Fruit fly (Drosophila melanogaster) whole organism, embryonic: ENCODE data around the gene CG4594.

Experiments
- BtbVII ChIP-seq: fragments of 200-800 bp; sonication (Bioruptor generic); optimal IDR thresholded peaks from 3 replicates; lab custom pipeline; 2017; ENCODE audit warnings: missing biosample characterization, mild to moderate bottlenecking, missing genetic modification characterization
- CG10565 ChIP-seq: fragments of 200-800 bp; sonication (Bioruptor generic); optimal IDR thresholded peaks from 3 replicates; lab custom pipeline; 2016; ENCODE audit warnings: missing biosample characterization, mild to moderate bottlenecking, missing genetic modification characterization
- CG12104 ChIP-seq: fragments of 200-800 bp; sonication (Bioruptor generic); optimal IDR thresholded peaks from 3 replicates; lab custom pipeline; 2016; ENCODE audit warnings: missing biosample characterization, missing genetic modification characterization
- CG12769 ChIP-seq: fragments of 200-800 bp; sonication (Bioruptor generic); optimal IDR thresholded peaks from 2 replicates; lab custom pipeline; 2019; ENCODE audit warnings: missing biosample characterization, mild to moderate bottlenecking, missing genetic modification characterization, moderate library complexity
- CG14667 ChIP-seq: fragments of 200-800 bp; sonication (Bioruptor generic); IDR thresholded peaks from 2 replicates; pipeline ENCODE4 v1.3.6; 2022; ENCODE audit warnings: missing biosample characterization, missing genetic modification characterization
- CG14710 ChIP-seq: fragments of 200-800 bp; sonication (Bioruptor generic); optimal IDR thresholded peaks from 3 replicates; lab custom pipeline; 2019; ENCODE audit warnings: missing biosample characterization, mild to moderate bottlenecking, missing genetic modification characterization, moderate library complexity
- CG15601 ChIP-seq: fragments of 200-800 bp; sonication (Bioruptor generic); optimal IDR thresholded peaks from 3 replicates; lab custom pipeline; 2019; ENCODE audit warnings: missing biosample characterization, mild to moderate bottlenecking, missing genetic modification characterization, moderate library complexity
- CG1647 ChIP-seq: fragments of 200-800 bp; sonication (Bioruptor generic); optimal IDR thresholded peaks from 3 replicates; lab custom pipeline; 2016; ENCODE audit warnings: missing biosample characterization, missing genetic modification characterization
- CG18262 ChIP-seq: fragments of 200-800 bp; optimal IDR thresholded peaks from 3 replicates; lab custom pipeline; 2019; ENCODE audit warnings: missing biosample characterization, mild to moderate bottlenecking, missing genetic modification characterization, moderate library complexity
- CG18599 ChIP-seq: fragments of 200-800 bp; sonication (Bioruptor generic); optimal IDR thresholded peaks from 3 replicates; lab custom pipeline; 2017; ENCODE audit warnings: missing biosample characterization, missing genetic modification characterization, mild to moderate bottlenecking, moderate library complexity, missing genetic modification reagents
- CG34224 ChIP-seq: fragments of 200-800 bp; sonication (Bioruptor generic); IDR thresholded peaks from 3 replicates; pipeline ENCODE4 v1.3.6; 2022; ENCODE audit warnings: missing biosample characterization, missing genetic modification characterization; ENCODE audit not compliant: partially characterized antibody
- CG5953 ChIP-seq: fragments of 200-800 bp; sonication (Bioruptor generic); IDR thresholded peaks from 2 replicates; pipeline ENCODE4 v1.3.6; 2022; ENCODE audit warnings: missing biosample characterization, missing genetic modification characterization
- CG6791 ChIP-seq: fragments of 200-800 bp; sonication (Bioruptor generic); IDR thresholded peaks from 3 replicates; pipeline ENCODE4 v1.3.6; 2022; ENCODE audit warnings: missing biosample characterization, missing genetic modification characterization; ENCODE audit not compliant: partially characterized antibody
- D19A ChIP-seq: fragments of 200-800 bp; optimal IDR thresholded peaks from 3 replicates; lab custom pipeline; 2019; ENCODE audit warnings: missing biosample characterization, mild to moderate bottlenecking, missing genetic modification characterization, moderate library complexity
- D19B ChIP-seq: fragments of 200-800 bp; sonication (Bioruptor generic); optimal IDR thresholded peaks from 2 replicates; lab custom pipeline; 2017; ENCODE audit warnings: missing biosample characterization, mild to moderate bottlenecking, missing genetic modification characterization
- Dref ChIP-seq: fragments of 200-800 bp; sonication (Bioruptor generic); IDR thresholded peaks from 2 replicates; pipeline ENCODE4 v1.3.6; 2022; ENCODE audit warnings: missing biosample characterization, missing genetic modification characterization
- Ets65A ChIP-seq: fragments of 200-800 bp; sonication (Bioruptor generic); peaks from one replicate; lab custom pipeline; 2016; ENCODE audit warnings: missing biosample characterization, missing genetic modification characterization
- Fer2 ChIP-seq: fragments of 200-800 bp; sonication (Bioruptor generic); optimal IDR thresholded peaks from 2 replicates; lab custom pipeline; 2018; ENCODE audit warnings: missing biosample characterization, mild to moderate bottlenecking, missing genetic modification characterization, moderate library complexity
- Jarid2 ChIP-seq: fragments of 200-800 bp; sonication (Bioruptor generic); optimal IDR thresholded peaks from 3 replicates; lab custom pipeline; 2017; ENCODE audit warnings: mild to moderate bottlenecking, missing biosample characterization, missing genetic modification reagents, missing genetic modification characterization
- Med ChIP-seq: fragments of 200-800 bp; sonication (Bioruptor generic); peaks from one replicate; lab custom pipeline; 2016; ENCODE audit warnings: missing biosample characterization, missing genetic modification characterization, mild to moderate bottlenecking, inconsistent platforms, moderate library complexity
- NC2β ChIP-seq: fragments of 200-800 bp; sonication (Bioruptor generic); optimal IDR thresholded peaks from 2 replicates; lab custom pipeline; 2016; ENCODE audit warnings: missing biosample characterization, missing genetic modification characterization
- Nf-YC ChIP-seq: fragments of 200-800 bp; optimal IDR thresholded peaks from 3 replicates; lab custom pipeline; 2019; ENCODE audit warnings: missing biosample characterization, mild to moderate bottlenecking, missing genetic modification characterization, moderate library complexity
- Oaz ChIP-seq: fragments of 200-800 bp; sonication (Bioruptor generic); IDR thresholded peaks from 2 replicates; pipeline ENCODE4 v1.3.6; 2022; ENCODE audit warnings: missing biosample characterization, missing genetic modification characterization
- PHDP ChIP-seq: fragments of 200-800 bp; sonication (Bioruptor generic); optimal IDR thresholded peaks from 3 replicates; lab custom pipeline; 2018; ENCODE audit warnings: missing biosample characterization, mild to moderate bottlenecking, missing genetic modification characterization, moderate library complexity
- Sox100B ChIP-seq: fragments of 200-800 bp; sonication (Bioruptor generic); optimal IDR thresholded peaks from 3 replicates; lab custom pipeline; 2018; ENCODE audit warnings: missing biosample characterization, mild to moderate bottlenecking, missing genetic modification characterization
- Sry-δ ChIP-seq: fragments of 200-800 bp; sonication (Bioruptor generic); optimal IDR thresholded peaks from 2 replicates; lab custom pipeline; 2016; ENCODE audit warnings: missing biosample characterization, missing genetic modification characterization
- aop ChIP-seq: fragments of 200-800 bp; sonication (Bioruptor generic); IDR thresholded peaks from 2 replicates; pipeline ENCODE4 v1.3.6; 2022; ENCODE audit warnings: missing biosample characterization, missing genetic modification characterization
- ap ChIP-seq: fragments of 200-800 bp; sonication (Bioruptor generic); IDR thresholded peaks from 2 replicates; pipeline ENCODE4 v1.3.6; 2022; ENCODE audit warnings: missing biosample characterization, missing genetic modification characterization
- bab2 ChIP-seq: fragments of 200-800 bp; sonication (Bioruptor generic); optimal IDR thresholded peaks from 2 replicates; lab custom pipeline; 2016; ENCODE audit warnings: missing biosample characterization, missing genetic modification characterization
- cas ChIP-seq: fragments of 200-800 bp; sonication (Bioruptor generic); IDR thresholded peaks from 2 replicates; pipeline ENCODE4 v1.3.6; 2022; ENCODE audit warnings: missing biosample characterization, missing genetic modification characterization
- chm ChIP-seq: fragments of 200-800 bp; sonication (Bioruptor generic); IDR thresholded peaks from 2 replicates; pipeline ENCODE4 v1.3.6; 2022; ENCODE audit warnings: missing biosample characterization, missing genetic modification characterization
- dpn ChIP-seq, 2 experiments: fragments of 200-800 bp; sonication (Bioruptor generic); optimal IDR thresholded peaks; 3 replicates each; lab custom pipeline; 2016; ENCODE audit warnings: missing biosample characterization in 2 of 2, missing genetic modification characterization in 2 of 2
- eyg ChIP-seq: fragments of 200-800 bp; sonication (Bioruptor generic); optimal IDR thresholded peaks from 3 replicates; lab custom pipeline; 2016; ENCODE audit warnings: missing biosample characterization, missing genetic modification characterization
- gcm2 ChIP-seq: fragments of 200-800 bp; sonication (Bioruptor generic); optimal IDR thresholded peaks from 2 replicates; lab custom pipeline; 2016; ENCODE audit warnings: missing biosample characterization, missing genetic modification characterization
- gsb-n ChIP-seq: fragments of 200-800 bp; sonication (Bioruptor generic); optimal IDR thresholded peaks from 3 replicates; lab custom pipeline; 2018; ENCODE audit warnings: missing biosample characterization, mild to moderate bottlenecking, missing genetic modification characterization
- h ChIP-seq: fragments of >200 bp; optimal IDR thresholded peaks from 2 replicates; lab custom pipeline; 2017
- hbn ChIP-seq: fragments of 200-800 bp; sonication (Bioruptor generic); IDR thresholded peaks from 2 replicates; pipeline ENCODE4 v1.3.6; 2022; ENCODE audit warnings: missing biosample characterization, missing genetic modification characterization; ENCODE audit not compliant: partially characterized antibody
- her ChIP-seq: fragments of 200-800 bp; sonication (Bioruptor generic); optimal IDR thresholded peaks from 2 replicates; lab custom pipeline; 2016; ENCODE audit warnings: missing biosample characterization, missing genetic modification characterization
- hkb ChIP-seq, 2 experiments: fragments of 200-800 bp in 1 of 2; fragments of >200 bp in 1 of 2; sonication (Bioruptor generic) in 1 of 2; IDR thresholded peaks in 1 of 2; optimal IDR thresholded peaks in 1 of 2; 2 replicates each; pipeline versions ENCODE4 v1.3.6 to Lab custom; 2017 to 2022; ENCODE audit warnings: missing biosample characterization in 1 of 2, missing genetic modification characterization in 1 of 2
- jumu ChIP-seq: fragments of 200-800 bp; sonication (Bioruptor generic); optimal IDR thresholded peaks from 3 replicates; lab custom pipeline; 2016; ENCODE audit warnings: missing biosample characterization, missing genetic modification characterization
- lab ChIP-seq: fragments of 200-800 bp; sonication (Bioruptor generic); optimal IDR thresholded peaks from 3 replicates; lab custom pipeline; 2017; ENCODE audit warnings: missing biosample characterization, missing genetic modification characterization, mild to moderate bottlenecking, moderate library complexity, missing genetic modification reagents
- mirr ChIP-seq: fragments of 200-800 bp; sonication (Bioruptor generic); optimal IDR thresholded peaks from 3 replicates; lab custom pipeline; 2018; ENCODE audit warnings: missing biosample characterization, mild to moderate bottlenecking, missing genetic modification characterization
- mld ChIP-seq: fragments of 200-800 bp; sonication (Bioruptor generic); IDR thresholded peaks from 3 replicates; pipeline ENCODE4 v1.3.6; 2022; ENCODE audit warnings: missing biosample characterization, missing genetic modification characterization; ENCODE audit not compliant: partially characterized antibody
- pho ChIP-seq: fragments of 200-800 bp; sonication (Bioruptor generic); optimal IDR thresholded peaks from 2 replicates; lab custom pipeline; 2016; ENCODE audit warnings: missing biosample characterization, missing genetic modification characterization
- sd ChIP-seq: fragments of 200-800 bp; sonication (Bioruptor generic); optimal IDR thresholded peaks from 3 replicates; lab custom pipeline; 2018; ENCODE audit warnings: missing biosample characterization, mild to moderate bottlenecking, missing genetic modification characterization, moderate library complexity
- sens ChIP-seq: fragments of 200-800 bp; sonication (Bioruptor generic); peaks from one replicate; lab custom pipeline; 2016; ENCODE audit warnings: missing biosample characterization, missing genetic modification characterization
- tap ChIP-seq: fragments of 200-800 bp; optimal IDR thresholded peaks from 3 replicates; lab custom pipeline; 2019; ENCODE audit warnings: missing biosample characterization, mild to moderate bottlenecking, missing genetic modification characterization, moderate library complexity
- tna ChIP-seq: fragments of 200-800 bp; sonication (Bioruptor generic); IDR thresholded peaks from 2 replicates; pipeline ENCODE4 v1.3.6; 2022; ENCODE audit warnings: missing biosample characterization, missing genetic modification characterization; ENCODE audit not compliant: partially characterized antibody
- toy ChIP-seq: fragments of 200-800 bp; sonication (Bioruptor generic); IDR thresholded peaks from 2 replicates; pipeline ENCODE4 v1.3.6; 2022; ENCODE audit warnings: missing biosample characterization, missing genetic modification characterization
- trh ChIP-seq: fragments of 200-800 bp; sonication (Bioruptor generic); optimal IDR thresholded peaks from 2 replicates; lab custom pipeline; 2016; ENCODE audit warnings: missing biosample characterization, missing genetic modification characterization
- zfh1 ChIP-seq: fragments of 200-800 bp; sonication (Bioruptor generic); IDR thresholded peaks from 3 replicates; pipeline ENCODE4 v1.3.6; 2022; ENCODE audit warnings: missing biosample characterization, missing genetic modification characterization

CG4594 gene

dm6 chr2L:9908468-9908967 is 11.4 kb upstream of the CG4594 start, which contains the start of gene CG13124 (continued):
- TF ChIP-seq D19B (GFP tag; lab: Kevin White, UChicago) (no peak), gcm2 (GFP tag; lab: Kevin White, UChicago) (no peak), lab (GFP tag; lab: Kevin White, UChicago) (peak; percentile 50), CG14710 (tag; lab: Kevin White, UChicago) (no peak), gsb-n (tag; lab: Kevin White, UChicago) (no peak), cas (GFP tag; lab: Robert Waterston, UW) (no peak), NC2β (GFP tag; lab: Kevin White, UChicago) (peak; percentile 7), CG34224 (GFP tag; lab: Robert Waterston, UW) (no peak; the same call in 2 of the 3 replicates), eyg (no peak), hbn (GFP tag; lab: Robert Waterston, UW) (no peak), CG14667 (GFP tag; lab: Robert Waterston, UW) (no peak), CG12104 (GFP tag; lab: Kevin White, UChicago) (no peak), CG18599 (peak; percentile 43), jumu (no peak), Nf-YC (peak; percentile 10), her (GFP tag; lab: Kevin White, UChicago) (peak; percentile 21), CG18262 (tag; lab: Kevin White, UChicago) (no peak), mld (GFP tag; lab: Robert Waterston, UW) (no peak), Dref (GFP tag; lab: Robert Waterston, UW) (no peak), toy (GFP tag; lab: Robert Waterston, UW) (no peak), CG6791 (no peak), Ets65A (GFP tag; lab: Kevin White, UChicago) (no peak), CG10565 (GFP tag; lab: Kevin White, UChicago) (no peak), CG1647 (GFP tag; lab: Kevin White, UChicago) (no peak), CG5953 (no peak), bab2 (GFP tag; lab: Kevin White, UChicago) (no peak), hkb (optimal IDR thresholded peaks at IDR 0.05; lab: Kevin White, UChicago) (no peak), hkb (GFP tag; IDR thresholded peaks at IDR 0.05; lab: Robert Waterston, UW) (peak; percentile 24), Sry-δ (GFP tag; lab: Kevin White, UChicago) (no peak), pho (GFP tag; lab: Kevin White, UChicago) (no peak), Fer2 (no peak), Med (peak; percentile 34), Jarid2 (peak; percentile 10), D19A (tag; lab: Kevin White, UChicago) (no peak), Oaz (GFP tag; lab: Robert Waterston, UW) (no peak), mirr (GFP tag; lab: Kevin White, UChicago) (peak; percentile 57), CG15601 (tag; lab: Kevin White, UChicago) (no peak), sens (GFP tag; lab: Kevin White, UChicago) (peak; percentile 84), sd (tag; lab: Kevin White, UChicago) (no peak), dpn (GFP tag; optimal IDR thresholded peaks at IDR 0.05; lab: Kevin White, UChicago) (no peak), zfh1 (GFP tag; lab: Robert Waterston, UW) (no peak), PHDP (peak; percentile 50), trh (GFP tag; lab: Kevin White, UChicago) (no peak), Sox100B (GFP tag; lab: Kevin White, UChicago) (no peak), CG12769 (tag; lab: Kevin White, UChicago) (peak; percentile 53), h (lab: Kevin White, UChicago) (no peak), BtbVII (GFP tag; lab: Kevin White, UChicago) (peak; percentile 60), chm (GFP tag; lab: Robert Waterston, UW) (peak; percentile 57; the same call in 1 of the 2 replicates), tap (tag; lab: Kevin White, UChicago) (no peak), aop (no peak), ap (0 out of 2 replicates have a peak, but pooled peaks have one; percentile 22), tna (GFP tag; lab: Robert Waterston, UW) (0 out of 2 replicates have a peak, but pooled peaks have one; percentile 8)
